Fruit fly (Drosophila melanogaster): ENCODE data around the gene mura.

The mura gene

DNA sequence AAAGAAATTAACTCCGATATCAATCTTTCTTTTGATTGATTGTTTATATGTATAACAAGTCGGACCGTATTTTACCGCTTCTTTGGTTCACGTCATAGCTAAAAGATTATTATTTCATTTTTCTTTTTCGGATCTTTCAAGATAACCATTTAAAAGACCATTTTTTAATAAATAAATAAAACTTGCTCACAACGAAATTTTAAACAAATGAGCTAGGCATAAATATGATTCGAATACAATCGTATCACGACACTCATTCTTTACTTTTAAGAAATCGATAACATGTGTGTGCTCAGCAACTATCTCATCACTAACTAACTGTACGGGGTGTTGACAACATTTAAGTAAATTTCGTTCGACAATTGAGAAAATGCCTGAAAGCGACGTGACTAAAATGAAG lies 47.3 kb downstream of the mura start, which contains the start of gene CG8149 (continued):
- TF ChIP-seq CG13424 (tag; optimal IDR thresholded peaks at IDR 0.05), result peak; percentile 44
- no peak for TF ChIP-seq CG31224 (GFP tag; IDR thresholded peaks at IDR 0.05)
- TF ChIP-seq aop (GFP tag; IDR thresholded peaks at IDR 0.05), result no peak
- no peak for TF ChIP-seq CG7372 (GFP tag; IDR thresholded peaks at IDR 0.05)
- no peak for TF ChIP-seq sim (GFP tag; IDR thresholded peaks at IDR 0.05)
- no peak for TF ChIP-seq ind (GFP tag; optimal IDR thresholded peaks at IDR 0.05)
- TF ChIP-seq CG11696 (GFP tag; IDR thresholded peaks at IDR 0.05), result no peak
- no peak for TF ChIP-seq lmd (GFP tag; IDR thresholded peaks at IDR 0.05)
- TF ChIP-seq trh (GFP tag; optimal IDR thresholded peaks at IDR 0.05), result no peak
- no peak for TF ChIP-seq lov (optimal IDR thresholded peaks at IDR 0.05)
- TF ChIP-seq lov (GFP tag; IDR thresholded peaks at IDR 0.05), result no peak
- no peak for TF ChIP-seq CG18619 (GFP tag; optimal IDR thresholded peaks at IDR 0.05)
- TF ChIP-seq CG6683 (GFP tag; optimal IDR thresholded peaks at IDR 0.05), result no peak
- no peak for TF ChIP-seq CG14441 (GFP tag; IDR thresholded peaks at IDR 0.05)
- no peak for TF ChIP-seq sr (GFP tag; IDR thresholded peaks at IDR 0.05)
- peak; percentile 94 for TF ChIP-seq Sry-δ (GFP tag; optimal IDR thresholded peaks at IDR 0.05)
- no peak for TF ChIP-seq Antp (GFP tag; optimal IDR thresholded peaks at IDR 0.05)
- TF ChIP-seq yki (optimal IDR thresholded peaks at IDR 0.05), result no peak
- TF ChIP-seq CG13296 (GFP tag; optimal IDR thresholded peaks at IDR 0.05), result no peak
- no peak for TF ChIP-seq CG31388 (GFP tag; optimal IDR thresholded peaks at IDR 0.05)
- TF ChIP-seq en (GFP tag; optimal IDR thresholded peaks at IDR 0.05), result no peak
- TF ChIP-seq Lpt (GFP tag; optimal IDR thresholded peaks at IDR 0.05), result no peak
- no peak for TF ChIP-seq pho (GFP tag; optimal IDR thresholded peaks at IDR 0.05)
- no peak for TF ChIP-seq wek (GFP tag; optimal IDR thresholded peaks at IDR 0.05)
- TF ChIP-seq CG2202 (tag; optimal IDR thresholded peaks at IDR 0.05), result no peak
- no peak for TF ChIP-seq fd102C (GFP tag; optimal IDR thresholded peaks at IDR 0.05)
- TF ChIP-seq CG17385 (GFP tag; optimal IDR thresholded peaks at IDR 0.05), result no peak
- TF ChIP-seq CG10431 (GFP tag; optimal IDR thresholded peaks at IDR 0.05), result no peak
- no peak for TF ChIP-seq Gug (GFP tag; IDR thresholded peaks at IDR 0.05)
- no peak for TF ChIP-seq HLHmδ (GFP tag; optimal IDR thresholded peaks at IDR 0.05)
- TF ChIP-seq CG8359 (GFP tag; optimal IDR thresholded peaks at IDR 0.05; ENCODE audit: borderline replicate concordance), result no peak
- TF ChIP-seq tgo (GFP tag; IDR thresholded peaks at IDR 0.05), result no peak
- TF ChIP-seq ems (GFP tag; optimal IDR thresholded peaks at IDR 0.05), result no peak
- peak; percentile 88 for TF ChIP-seq HLH4C (GFP tag; IDR thresholded peaks at IDR 0.05; ENCODE audit: partially characterized antibody)
- no peak for TF ChIP-seq twi (tag; optimal IDR thresholded peaks at IDR 0.05)
- no peak for TF ChIP-seq fru (optimal IDR thresholded peaks at IDR 0.05)
- TF ChIP-seq CG8290 (GFP tag; optimal IDR thresholded peaks at IDR 0.05), result no peak
- no peak for TF ChIP-seq CG8290 (tag; optimal IDR thresholded peaks at IDR 0.05)
- peak; percentile 80 for TF ChIP-seq ato (GFP tag; IDR thresholded peaks at IDR 0.05; ENCODE audit: partially characterized antibody)
- no peak for TF ChIP-seq abd-A (tag; optimal IDR thresholded peaks at IDR 0.05)
- TF ChIP-seq Vsx1 (GFP tag; optimal IDR thresholded peaks at IDR 0.05), result peak; percentile 69
- TF ChIP-seq odd (GFP tag; optimal IDR thresholded peaks at IDR 0.05), result no peak
- no peak for TF ChIP-seq gcm2 (GFP tag; optimal IDR thresholded peaks at IDR 0.05)
- TF ChIP-seq CG12391 (tag; optimal IDR thresholded peaks at IDR 0.05), result peak; percentile 60
- no peak for TF ChIP-seq chn (GFP tag; optimal IDR thresholded peaks at IDR 0.05)
- TF ChIP-seq br (optimal IDR thresholded peaks at IDR 0.05), result no peak
- TF ChIP-seq Camta (GFP tag; optimal IDR thresholded peaks at IDR 0.05), result no peak
- TF ChIP-seq sens (GFP tag), result peak; percentile 86
- no peak for TF ChIP-seq CG14965 (GFP tag; optimal IDR thresholded peaks at IDR 0.05; ENCODE audit: borderline replicate concordance)
- no peak for TF ChIP-seq Stat92E (GFP tag; optimal IDR thresholded peaks at IDR 0.05)
- peak; percentile 52 for TF ChIP-seq CoRest (tag; optimal IDR thresholded peaks at IDR 0.05)
- TF ChIP-seq salm (tag; optimal IDR thresholded peaks at IDR 0.05), result peak; percentile 20
- TF ChIP-seq CTCF (GFP tag; optimal IDR thresholded peaks at IDR 0.05), result peak; percentile 16
- TF ChIP-seq Awh (GFP tag; IDR thresholded peaks at IDR 0.05), result no peak
- no peak for TF ChIP-seq wor (GFP tag; IDR thresholded peaks at IDR 0.05)
